Fruit fly (Drosophila melanogaster) whole organism, embryonic: Measurements from ENCODE around the gene Bcs1.

Experiments
- Asciz ChIP-seq: fragments of 200-800 bp; sonication (Bioruptor generic); optimal IDR thresholded peaks from 2 replicates; lab custom pipeline; 2017; ENCODE audit warnings: missing biosample characterization, mild to moderate bottlenecking, missing genetic modification characterization, missing genetic modification reagents
- Atf6 ChIP-seq: fragments of 200-800 bp; sonication (Bioruptor generic); IDR thresholded peaks from 2 replicates; pipeline ENCODE4 v1.3.6; 2022; ENCODE audit warnings: missing biosample characterization, missing genetic modification characterization
- Awh ChIP-seq: fragments of 200-800 bp; sonication (Bioruptor generic); IDR thresholded peaks from 2 replicates; pipeline ENCODE4, ENCODE4 v1.3.6; 2022; ENCODE audit warnings: missing biosample characterization, missing genetic modification characterization
- BEAF-32 ChIP-seq: fragments of 200-800 bp; sonication (Bioruptor generic); optimal IDR thresholded peaks from 3 replicates; lab custom pipeline; 2017; ENCODE audit warnings: missing biosample characterization, missing genetic modification characterization, mild to moderate bottlenecking, moderate library complexity, missing genetic modification reagents
- Bdp1 ChIP-seq: fragments of 200-800 bp; sonication (Bioruptor generic); optimal IDR thresholded peaks from 3 replicates; lab custom pipeline; 2016; ENCODE audit warnings: missing biosample characterization, missing genetic modification characterization
- CG12071 ChIP-seq: fragments of 200-800 bp; sonication (Bioruptor generic); optimal IDR thresholded peaks from 3 replicates; lab custom pipeline; 2018; ENCODE audit warnings: missing biosample characterization, mild to moderate bottlenecking, missing genetic modification characterization
- CG13287 ChIP-seq: fragments of 200-800 bp; sonication (Bioruptor generic); IDR thresholded peaks from 2 replicates; pipeline ENCODE4 v1.3.6; 2022; ENCODE audit warnings: missing biosample characterization, missing genetic modification characterization; ENCODE audit not compliant: partially characterized antibody
- CG14860 ChIP-seq: fragments of 200-800 bp; sonication (Bioruptor generic); IDR thresholded peaks from 3 replicates; pipeline ENCODE4 v1.3.6; 2022; ENCODE audit warnings: missing biosample characterization, missing genetic modification characterization; ENCODE audit not compliant: partially characterized antibody
- CG15696 ChIP-seq: fragments of 200-800 bp; sonication (Bioruptor generic); optimal IDR thresholded peaks from 2 replicates; lab custom pipeline; 2019; ENCODE audit warnings: missing biosample characterization, mild to moderate bottlenecking, missing genetic modification characterization, moderate library complexity
- CG17328 ChIP-seq: fragments of 200-800 bp; sonication (Bioruptor generic); IDR thresholded peaks from 2 replicates; pipeline ENCODE4 v1.3.6; 2022; ENCODE audit warnings: missing biosample characterization, missing genetic modification characterization
- CG17802 ChIP-seq: fragments of 200-800 bp; sonication (Bioruptor generic); optimal IDR thresholded peaks from 2 replicates; lab custom pipeline; 2018; ENCODE audit warnings: missing biosample characterization, mild to moderate bottlenecking, missing genetic modification characterization, moderate library complexity
- CG33557 ChIP-seq: fragments of 200-800 bp; sonication (Bioruptor generic); optimal IDR thresholded peaks from 2 replicates; lab custom pipeline; 2019; ENCODE audit warnings: missing biosample characterization, mild to moderate bottlenecking, missing genetic modification characterization, moderate library complexity
- CG4854 ChIP-seq: fragments of 200-800 bp; sonication (Bioruptor generic); optimal IDR thresholded peaks from 2 replicates; lab custom pipeline; 2016; ENCODE audit warnings: missing biosample characterization, missing genetic modification characterization, inconsistent platforms
- CG6791 ChIP-seq: fragments of 200-800 bp; sonication (Bioruptor generic); IDR thresholded peaks from 3 replicates; pipeline ENCODE4 v1.3.6; 2022; ENCODE audit warnings: missing biosample characterization, missing genetic modification characterization; ENCODE audit not compliant: partially characterized antibody
- CG7556 ChIP-seq: fragments of 200-800 bp; sonication (Bioruptor generic); optimal IDR thresholded peaks from 2 replicates; lab custom pipeline; 2017; ENCODE audit warnings: missing biosample characterization, mild to moderate bottlenecking, missing genetic modification characterization
- CG8388 ChIP-seq: fragments of 200-800 bp; sonication (Bioruptor generic); optimal IDR thresholded peaks from 2 replicates; lab custom pipeline; 2019; ENCODE audit warnings: missing biosample characterization, mild to moderate bottlenecking, missing genetic modification characterization, moderate library complexity
- CG8478 ChIP-seq: fragments of >200 bp; optimal IDR thresholded peaks from 2 replicates; lab custom pipeline; 2018
- CG9215 ChIP-seq: fragments of 200-800 bp; sonication (Bioruptor generic); IDR thresholded peaks from 2 replicates; pipeline ENCODE4 v1.3.6; 2022; ENCODE audit warnings: missing biosample characterization, missing genetic modification characterization
- Dek ChIP-seq: fragments of 200-800 bp; sonication (Bioruptor generic); optimal IDR thresholded peaks from 3 replicates; lab custom pipeline; 2019; ENCODE audit warnings: missing biosample characterization, mild to moderate bottlenecking, missing genetic modification characterization, moderate library complexity
- E2f2 ChIP-seq: fragments of 200-800 bp; sonication (Bioruptor generic); IDR thresholded peaks from 2 replicates; pipeline ENCODE4 v1.3.6; 2022; ENCODE audit warnings: missing biosample characterization, missing genetic modification characterization
- GATAe ChIP-seq: fragments of 200-800 bp; sonication (Bioruptor generic); conservative IDR thresholded peaks from 2 replicates; pipeline ENCODE4 v1.3.6; 2022; ENCODE audit warnings: missing biosample characterization, missing genetic modification characterization
- Hmx ChIP-seq: fragments of 200-800 bp; sonication (Bioruptor generic); optimal IDR thresholded peaks from 2 replicates; lab custom pipeline; 2016; ENCODE audit warnings: missing biosample characterization, missing genetic modification characterization
- Oli ChIP-seq: fragments of 200-800 bp; sonication (Bioruptor generic); optimal IDR thresholded peaks from 2 replicates; lab custom pipeline; 2018; ENCODE audit warnings: missing biosample characterization, mild to moderate bottlenecking, missing genetic modification characterization, moderate library complexity
- Sin3A ChIP-seq: fragments of >200 bp; optimal IDR thresholded peaks from 2 replicates; lab custom pipeline; 2018
- Sox102F ChIP-seq: fragments of 200-800 bp; sonication (Bioruptor generic); optimal IDR thresholded peaks from 2 replicates; lab custom pipeline; 2018; ENCODE audit warnings: missing biosample characterization, mild to moderate bottlenecking, missing genetic modification characterization, moderate library complexity
- Ssrp ChIP-seq: fragments of 200-800 bp; sonication (Bioruptor generic); optimal IDR thresholded peaks from 2 replicates; lab custom pipeline; 2018; ENCODE audit warnings: missing biosample characterization, mild to moderate bottlenecking, missing genetic modification characterization, moderate library complexity
- Stat92E ChIP-seq, 3 experiments: fragments of >200 bp in 2 of 3; fragments of 200-800 bp in 1 of 3; sonication (Bioruptor generic) in 1 of 3; optimal IDR thresholded peaks; 2 replicates each; lab custom pipeline; 2017 to 2019; ENCODE audit warnings: missing biosample characterization in 3 of 3, missing genetic modification characterization in 3 of 3, mild to moderate bottlenecking in 1 of 3, moderate library complexity in 1 of 3
- Vsx1 ChIP-seq: fragments of 200-800 bp; sonication (Bioruptor generic); optimal IDR thresholded peaks from 2 replicates; lab custom pipeline; 2017; ENCODE audit warnings: missing biosample characterization, mild to moderate bottlenecking, missing genetic modification characterization, missing genetic modification reagents
- abd-A ChIP-seq: fragments of 200-800 bp; sonication (Bioruptor generic); optimal IDR thresholded peaks from 3 replicates; lab custom pipeline; 2019; ENCODE audit warnings: missing biosample characterization, mild to moderate bottlenecking, missing genetic modification characterization, moderate library complexity
- btn ChIP-seq: fragments of 200-800 bp; sonication (Bioruptor generic); optimal IDR thresholded peaks from 2 replicates; lab custom pipeline; 2016; ENCODE audit warnings: missing biosample characterization, missing genetic modification characterization
- cas ChIP-seq: fragments of 200-800 bp; sonication (Bioruptor generic); IDR thresholded peaks from 2 replicates; pipeline ENCODE4 v1.3.6; 2022; ENCODE audit warnings: missing biosample characterization, missing genetic modification characterization
- chinmo ChIP-seq: fragments of 200-800 bp; sonication (Bioruptor generic); IDR thresholded peaks from 4 replicates; pipeline ENCODE4 v1.3.6; 2022; ENCODE audit warnings: missing biosample characterization, missing genetic modification characterization; ENCODE audit not compliant: partially characterized antibody
- chm ChIP-seq: fragments of 200-800 bp; sonication (Bioruptor generic); IDR thresholded peaks from 2 replicates; pipeline ENCODE4 v1.3.6; 2022; ENCODE audit warnings: missing biosample characterization, missing genetic modification characterization
- danr ChIP-seq: fragments of 200-800 bp; sonication (Bioruptor generic); IDR thresholded peaks from 2 replicates; pipeline ENCODE4 v1.3.6; 2022; ENCODE audit warnings: missing biosample characterization, missing genetic modification characterization
- fru ChIP-seq: fragments of >200 bp; optimal IDR thresholded peaks from 2 replicates; lab custom pipeline; 2017
- hb ChIP-seq: fragments of 200-800 bp; sonication (Bioruptor generic); IDR thresholded peaks from 3 replicates; pipeline ENCODE4 v1.3.6; 2022; ENCODE audit warnings: missing biosample characterization, missing genetic modification characterization; ENCODE audit not compliant: partially characterized antibody
- ind ChIP-seq: fragments of 200-800 bp; sonication (Bioruptor generic); optimal IDR thresholded peaks from 3 replicates; lab custom pipeline; 2016; ENCODE audit warnings: missing biosample characterization, missing genetic modification characterization
- ken ChIP-seq: fragments of 200-800 bp; sonication (Bioruptor generic); IDR thresholded peaks from 3 replicates; pipeline ENCODE4 v1.3.6; 2022; ENCODE audit warnings: missing biosample characterization, missing genetic modification characterization
- luna ChIP-seq: fragments of 200-800 bp; sonication (Bioruptor generic); optimal IDR thresholded peaks from 2 replicates; lab custom pipeline; 2016; ENCODE audit warnings: missing biosample characterization, missing genetic modification characterization
- peb ChIP-seq: fragments of 200-800 bp; sonication (Bioruptor generic); IDR thresholded peaks from 2 replicates; pipeline ENCODE4 v1.3.6; 2022; ENCODE audit warnings: missing biosample characterization, missing genetic modification characterization
- ranshi ChIP-seq: fragments of 200-800 bp; sonication (Bioruptor generic); IDR thresholded peaks from 2 replicates; pipeline ENCODE4 v1.3.6; 2022; ENCODE audit warnings: missing biosample characterization, missing genetic modification characterization
- schlank ChIP-seq: fragments of 200-800 bp; sonication (Bioruptor generic); optimal IDR thresholded peaks from 2 replicates; lab custom pipeline; 2018; ENCODE audit warnings: missing biosample characterization, mild to moderate bottlenecking, missing genetic modification characterization
- scrt ChIP-seq: fragments of 200-800 bp; sonication (Bioruptor generic); optimal IDR thresholded peaks from 2 replicates; lab custom pipeline; 2018; ENCODE audit warnings: missing biosample characterization, mild to moderate bottlenecking, missing genetic modification characterization, moderate library complexity
- shn ChIP-seq: fragments of 200-800 bp; sonication (Bioruptor generic); optimal IDR thresholded peaks from 3 replicates; lab custom pipeline; 2016; ENCODE audit warnings: missing biosample characterization, missing genetic modification characterization
- sna ChIP-seq: fragments of 200-800 bp; sonication (Bioruptor generic); IDR thresholded peaks from 2 replicates; pipeline ENCODE4 v1.3.6; 2022; ENCODE audit warnings: missing biosample characterization, missing genetic modification characterization; ENCODE audit not compliant: partially characterized antibody
- stc ChIP-seq: fragments of 200-800 bp; sonication (Bioruptor generic); IDR thresholded peaks from 2 replicates; pipeline ENCODE4 v1.3.6; 2022; ENCODE audit warnings: missing biosample characterization, missing genetic modification characterization
- unc-4 ChIP-seq: fragments of 200-800 bp; sonication (Bioruptor generic); IDR thresholded peaks from 2 replicates; pipeline ENCODE4 v1.3.6; 2022; ENCODE audit warnings: missing biosample characterization, missing genetic modification characterization; ENCODE audit not compliant: partially characterized antibody
- vvl ChIP-seq: fragments of 200-800 bp; sonication (Bioruptor generic); IDR thresholded peaks from 2 replicates; pipeline ENCODE4 v1.3.6; 2022; ENCODE audit warnings: missing biosample characterization, missing genetic modification characterization
- wor ChIP-seq: fragments of 200-800 bp; sonication (Bioruptor generic); IDR thresholded peaks from 2 replicates; pipeline ENCODE4 v1.3.6; 2022; ENCODE audit warnings: missing biosample characterization, missing genetic modification characterization

The Bcs1 gene

dm6 chr2L:10226724-10227407, 4.4 kb downstream of the Bcs1 start, which contains the start of gene CG5708 (continued):
- TF ChIP-seq CG6791 (peak; percentile 32; the same call in 1 of the 3 replicates), peb (GFP tag; lab: Robert Waterston, UW) (no peak), btn (GFP tag; lab: Kevin White, UChicago) (no peak), Atf6 (GFP tag; lab: Robert Waterston, UW) (0 out of 2 replicates have a peak, but pooled peaks have one; percentile 17), scrt (GFP tag; lab: Kevin White, UChicago) (no peak), E2f2 (GFP tag; lab: Robert Waterston, UW) (no peak), Awh (GFP tag; lab: Robert Waterston, UW) (no peak), Ssrp (tag; lab: Kevin White, UChicago) (no peak), Bdp1 (GFP tag; lab: Kevin White, UChicago) (no peak), abd-A (no peak), stc (GFP tag; lab: Robert Waterston, UW) (no peak), schlank (tag; lab: Kevin White, UChicago) (no peak), Sox102F (GFP tag; lab: Kevin White, UChicago) (no peak), hb (no peak)

DNA sequence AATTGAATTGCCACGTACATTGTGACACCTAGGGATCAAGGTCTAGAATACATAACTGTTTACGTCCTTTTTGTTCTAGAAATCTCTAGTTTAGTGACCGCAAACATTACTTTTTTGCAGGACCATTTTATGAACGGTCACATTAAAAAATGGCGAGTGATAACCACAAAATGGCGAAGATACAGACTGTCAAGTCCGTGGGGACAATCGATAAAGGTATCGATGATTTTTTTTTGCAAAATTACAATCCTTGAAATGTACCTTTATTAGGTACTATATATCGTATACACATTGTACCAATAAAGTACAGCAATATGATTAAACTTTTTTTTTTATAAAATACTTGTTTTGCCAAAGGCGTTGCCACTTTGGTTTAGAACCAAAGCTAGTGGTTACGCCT, 8.0 kb downstream of the Bcs1 start:
- peak; percentile 60; the same call in 1 of the 2 replicates for TF ChIP-seq unc-4 (GFP tag; lab: Robert Waterston, UW)
- 0 out of 3 replicates have a peak, but pooled peaks have one; percentile 35 for TF ChIP-seq CG14860
- no peak for TF ChIP-seq fru (lab: Kevin White, UChicago)
- TF ChIP-seq ken (GFP tag; lab: Robert Waterston, UW), result no peak
- TF ChIP-seq vvl (GFP tag; lab: Robert Waterston, UW), result no peak
- TF ChIP-seq GATAe, result no peak
- no peak for TF ChIP-seq CG9215 (GFP tag; lab: Robert Waterston, UW)
- TF ChIP-seq sna, result 0 out of 2 replicates have a peak, but pooled peaks have one; percentile 50
- TF ChIP-seq CG4854, result no peak
- TF ChIP-seq Oli (tag; lab: Kevin White, UChicago), result no peak
- TF ChIP-seq chinmo (GFP tag; lab: Robert Waterston, UW), result no peak
- TF ChIP-seq hb, result no peak
- no peak for TF ChIP-seq CG33557 (GFP tag; lab: Kevin White, UChicago)
- no peak for TF ChIP-seq Hmx (GFP tag; lab: Kevin White, UChicago)
- no peak for TF ChIP-seq CG8388 (GFP tag; lab: Kevin White, UChicago)
- no peak for TF ChIP-seq CG15696 (tag; lab: Kevin White, UChicago)
- peak; percentile 64 for TF ChIP-seq CG13287 (GFP tag; lab: Robert Waterston, UW)
- no peak for TF ChIP-seq cas (GFP tag; lab: Robert Waterston, UW)
- no peak for TF ChIP-seq luna (GFP tag; lab: Kevin White, UChicago)
- no peak for TF ChIP-seq Dek
- no peak for TF ChIP-seq CG7556 (GFP tag; lab: Kevin White, UChicago)
- TF ChIP-seq CG17802 (tag; lab: Kevin White, UChicago), result no peak
- TF ChIP-seq Vsx1 (GFP tag; lab: Kevin White, UChicago), result no peak
- TF ChIP-seq ind, result no peak
- no peak for TF ChIP-seq Sin3A (lab: Kevin White, UChicago)
- no peak for TF ChIP-seq CG17328 (GFP tag; lab: Robert Waterston, UW)
- no peak for TF ChIP-seq danr (GFP tag; lab: Robert Waterston, UW)
- no peak for TF ChIP-seq CG12071
- no peak for TF ChIP-seq shn (GFP tag; lab: Kevin White, UChicago)
- TF ChIP-seq BEAF-32 (GFP tag; lab: Kevin White, UChicago), result peak; percentile 62
- TF ChIP-seq Stat92E (GFP tag; optimal IDR thresholded peaks at IDR 0.05; lab: Kevin White, UChicago), result no peak
- no peak for TF ChIP-seq CG8478 (lab: Kevin White, UChicago)
- no peak for TF ChIP-seq chm (GFP tag; lab: Robert Waterston, UW)
- no peak for TF ChIP-seq ranshi (GFP tag; lab: Robert Waterston, UW)
- TF ChIP-seq wor (GFP tag; lab: Robert Waterston, UW), result no peak
- TF ChIP-seq Asciz (GFP tag; lab: Kevin White, UChicago), result no peak
